Worm (Caenorhabditis elegans) whole organism, L4 larva: ENCODE data around the gene gas-1.

Experiments
- F26F4.8 ChIP-seq: fragments of 200-800 bp; sonication (Bioruptor generic); conservative IDR thresholded peaks from 2 replicates; pipeline ENCODE4 v1.3.6; 2022; ENCODE audit warnings: missing genetic modification characterization, missing compliant biosample characterization
- F44E2.7 ChIP-seq: fragments of 200-800 bp; sonication (Bioruptor generic); IDR thresholded peaks from 2 replicates; pipeline ENCODE4 v2.1.2; 2022; ENCODE audit warnings: missing genetic modification characterization, missing compliant biosample characterization
- T20F7.1 ChIP-seq: fragments of 200-800 bp; sonication (Bioruptor generic); optimal IDR thresholded peaks from 2 replicates; lab custom pipeline; 2018; ENCODE audit warnings: mild to moderate bottlenecking, missing genetic modification characterization, missing compliant biosample characterization
- Y48G9A.11 ChIP-seq: fragments of 200-800 bp; sonication (Bioruptor generic); IDR thresholded peaks from 2 replicates; pipeline ENCODE4 v1.3.6; 2022; ENCODE audit warnings: missing genetic modification reagents, missing genetic modification characterization, missing compliant biosample characterization
- aha-1 ChIP-seq: fragments of 150-350 bp; peaks from one replicate; lab custom pipeline; 2014; ENCODE audit warnings: missing biosample characterization, missing genetic modification characterization
- attf-4 ChIP-seq: sonication (generic microtip); optimal IDR thresholded peaks from 3 replicates; lab custom pipeline; 2017; ENCODE audit warnings: missing biosample characterization, missing genetic modification characterization
- daf-16 ChIP-seq, 3 experiments: sonication (generic microtip); optimal IDR thresholded peaks; 2 replicates each; lab custom pipeline; 2016 to 2017; ENCODE audit warnings: missing genetic modification characterization in 3 of 3, missing genetic modification reagents in 3 of 3, mild to moderate bottlenecking in 2 of 3, missing compliant biosample characterization in 2 of 3, missing biosample characterization in 1 of 3, moderate library complexity in 1 of 3
- daf-8 ChIP-seq: fragments of 200-800 bp; sonication (Bioruptor generic); IDR thresholded peaks from 2 replicates; pipeline ENCODE4 v1.3.6; 2022; ENCODE audit warnings: missing genetic modification characterization, missing compliant biosample characterization
- dmd-6 ChIP-seq: fragments of 200-800 bp; sonication (Bioruptor generic); IDR thresholded peaks from 2 replicates; pipeline ENCODE4 v1.3.6; 2022; ENCODE audit warnings: missing genetic modification reagents, missing genetic modification characterization, missing compliant biosample characterization
- dpl-1 ChIP-seq: fragments of 150-350 bp; optimal IDR thresholded peaks from 2 replicates; lab custom pipeline; 2014; ENCODE audit warnings: missing biosample characterization, missing genetic modification reagents, missing genetic modification characterization
- dve-1 ChIP-seq: sonication (generic microtip); optimal IDR thresholded peaks from 2 replicates; lab custom pipeline; 2017; ENCODE audit warnings: antibody characterized with exemption, mild to moderate bottlenecking, missing genetic modification characterization, missing compliant biosample characterization; ENCODE audit not compliant: insufficient read depth
- hif-1 ChIP-seq, 2 experiments: sonication (generic microtip); optimal IDR thresholded peaks; 2 replicates each; lab custom pipeline; 2016 to 2017; ENCODE audit warnings: missing compliant biosample characterization in 2 of 2, missing genetic modification characterization in 2 of 2, missing genetic modification reagents in 2 of 2, missing genotype in 2 of 2, mild to moderate bottlenecking in 1 of 2
- hlh-11 ChIP-seq: fragments of 200-800 bp; sonication (Bioruptor generic); optimal IDR thresholded peaks from 2 replicates; lab custom pipeline; 2018; ENCODE audit warnings: mild to moderate bottlenecking, missing genetic modification characterization, missing compliant biosample characterization
- hlh-30 ChIP-seq: sonication (generic microtip); optimal IDR thresholded peaks from 2 replicates; lab custom pipeline; 2017; ENCODE audit warnings: antibody characterized with exemption, mild to moderate bottlenecking, missing genetic modification characterization, missing compliant biosample characterization; ENCODE audit not compliant: insufficient read depth
- lin-15B ChIP-seq: fragments of 150-350 bp; sonication (generic microtip); optimal IDR thresholded peaks from 3 replicates; lab custom pipeline; 2014; ENCODE audit warnings: missing biosample characterization, missing genetic modification characterization
- lin-38 ChIP-seq: fragments of 200-800 bp; sonication (Bioruptor generic); IDR thresholded peaks from 2 replicates; pipeline ENCODE4 v1.3.6; 2022; ENCODE audit warnings: missing genetic modification reagents, missing genetic modification characterization, missing compliant biosample characterization
- madf-9 ChIP-seq: fragments of 200-800 bp; sonication (Bioruptor generic); conservative IDR thresholded peaks from 2 replicates; pipeline ENCODE4 v1.3.6; 2022; ENCODE audit warnings: missing genetic modification reagents, missing genetic modification characterization, missing compliant biosample characterization
- mdl-1 ChIP-seq, 2 experiments: fragments of 150-350 bp in 1 of 2; sonication (generic microtip) in 1 of 2; optimal IDR thresholded peaks; 2 replicates each; lab custom pipeline; 2014 to 2017; ENCODE audit warnings: missing biosample characterization in 2 of 2, missing genetic modification characterization in 2 of 2
- mdt-29 ChIP-seq: fragments of 200-800 bp; sonication (Bioruptor generic); IDR thresholded peaks from 2 replicates; pipeline ENCODE4 v1.3.6; 2022; ENCODE audit warnings: missing genetic modification reagents, missing genetic modification characterization, missing compliant biosample characterization
- mes-2 ChIP-seq: sonication (generic microtip); optimal IDR thresholded peaks from 2 replicates; lab custom pipeline; 2016; ENCODE audit warnings: missing genotype, mild to moderate bottlenecking, missing genetic modification characterization, missing compliant biosample characterization; ENCODE audit not compliant: poor library complexity, severe bottlenecking
- mxl-3 ChIP-seq: fragments of 200-800 bp; sonication (Bioruptor generic); optimal IDR thresholded peaks from 2 replicates; lab custom pipeline; 2018; ENCODE audit warnings: mild to moderate bottlenecking, missing genetic modification characterization, missing compliant biosample characterization
- nhr-10 ChIP-seq: fragments of 150-350 bp; optimal IDR thresholded peaks from 2 replicates; lab custom pipeline; 2014; ENCODE audit warnings: missing biosample characterization, missing genetic modification characterization
- nhr-28 ChIP-seq: fragments of 150-350 bp; optimal IDR thresholded peaks from 2 replicates; lab custom pipeline; 2014; ENCODE audit warnings: missing biosample characterization, missing genetic modification characterization
- nhr-42 ChIP-seq: fragments of 200-800 bp; sonication (Bioruptor generic); IDR thresholded peaks from 2 replicates; pipeline ENCODE4 v1.3.6; 2022; ENCODE audit warnings: missing genetic modification characterization, missing compliant biosample characterization
- nhr-48 ChIP-seq: sonication (generic microtip); optimal IDR thresholded peaks from 2 replicates; lab custom pipeline; 2016; ENCODE audit warnings: mild to moderate bottlenecking, missing genetic modification characterization, missing compliant biosample characterization
- php-3 ChIP-seq: fragments of 200-800 bp; sonication (Bioruptor generic); IDR thresholded peaks from 2 replicates; pipeline ENCODE4 v1.3.6; 2022; ENCODE audit warnings: missing genetic modification reagents, missing genetic modification characterization, missing compliant biosample characterization
- pqm-1 ChIP-seq: sonication (generic microtip); optimal IDR thresholded peaks from 2 replicates; lab custom pipeline; 2017; ENCODE audit warnings: missing biosample characterization, missing genetic modification characterization
- rbr-2 ChIP-seq: sonication (generic microtip); optimal IDR thresholded peaks from 2 replicates; lab custom pipeline; 2016; ENCODE audit warnings: missing genotype, missing genetic modification characterization, missing compliant biosample characterization
- saeg-2 ChIP-seq: fragments of 200-800 bp; sonication (Bioruptor generic); IDR thresholded peaks from 2 replicates; pipeline ENCODE4 v1.3.6; 2022; ENCODE audit warnings: missing genetic modification reagents, missing genetic modification characterization, missing compliant biosample characterization
- sdz-12 ChIP-seq: fragments of 200-800 bp; sonication (Bioruptor generic); optimal IDR thresholded peaks from 2 replicates; lab custom pipeline; 2018; ENCODE audit warnings: mild to moderate bottlenecking, missing genetic modification characterization, missing compliant biosample characterization
- set-16 ChIP-seq: fragments of 200-800 bp; sonication (Bioruptor generic); IDR thresholded peaks from 2 replicates; pipeline ENCODE4 v1.3.6; 2022; ENCODE audit warnings: missing genetic modification reagents, missing genetic modification characterization, missing compliant biosample characterization
- tra-1 ChIP-seq: fragments of 200-800 bp; sonication (Bioruptor generic); IDR thresholded peaks from 2 replicates; pipeline ENCODE4 v1.3.6; 2022; ENCODE audit warnings: missing genetic modification reagents, missing genetic modification characterization, missing compliant biosample characterization
- unc-62 ChIP-seq, 3 experiments: fragments of 150-350 bp in 1 of 3; sonication (generic microtip); optimal IDR thresholded peaks in 2 of 3; peaks in 1 of 3; 1 replicate in 1 of 3; 2 replicates in 2 of 3; lab custom pipeline; 2014 to 2017; ENCODE audit warnings: missing biosample characterization in 3 of 3, missing genetic modification characterization in 3 of 3, missing genetic modification reagents in 3 of 3, missing genotype in 1 of 3
- zfp-2 ChIP-seq: sonication (generic microtip); optimal IDR thresholded peaks from 2 replicates; lab custom pipeline; 2016; ENCODE audit warnings: mild to moderate bottlenecking, missing genetic modification characterization, missing compliant biosample characterization
- zfp-3 ChIP-seq: fragments of 200-800 bp; sonication (Bioruptor generic); conservative IDR thresholded peaks from 2 replicates; pipeline ENCODE4 v1.3.6; 2022; ENCODE audit warnings: missing genetic modification reagents, missing genetic modification characterization, missing compliant biosample characterization
- ztf-7 ChIP-seq: fragments of 150-350 bp; optimal IDR thresholded peaks from 2 replicates; lab custom pipeline; 2014; ENCODE audit warnings: missing biosample characterization, missing genetic modification characterization

gas-1 gene

ce11 chrX:15600512-15601117, 10.4 kb upstream of the gas-1 start, which contains the start of gene ent-2 (continued):
- TF ChIP-seq lin-15B (no peak), rbr-2 (tag; lab: Kevin White, UChicago) (peak; percentile 16), hlh-30 (tag; lab: Kevin White, UChicago) (peak; percentile 52), pqm-1 (tag; lab: Kevin White, UChicago) (no peak)

DNA sequence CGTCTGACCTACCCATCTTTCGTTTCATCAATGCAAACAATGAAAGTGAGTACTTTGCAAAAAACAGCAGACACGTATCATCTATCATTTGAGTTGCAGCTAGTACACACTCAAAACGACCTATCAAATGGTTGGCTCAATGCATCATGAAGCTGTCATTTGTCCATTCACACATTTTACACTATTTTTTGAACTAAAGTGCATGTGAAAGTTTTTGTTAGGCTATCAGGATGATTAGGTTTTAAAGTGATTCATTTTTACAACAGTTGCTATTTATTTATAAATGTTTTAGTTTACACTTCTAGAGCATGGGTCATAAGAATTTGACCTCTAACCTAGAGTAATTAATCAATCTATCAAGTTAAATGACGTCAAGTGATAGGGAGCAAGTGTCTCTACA, 9.7 kb upstream of the gas-1 start:
- TF ChIP-seq attf-4 (tag; lab: Kevin White, UChicago): no peak
- no peak for TF ChIP-seq ztf-7 (tag; lab: Kevin White, UChicago)
- TF ChIP-seq dpl-1 (GFP tag; lab: Kevin White, UChicago): no peak
- TF ChIP-seq dmd-6: 0 out of 2 replicates have a peak, but pooled peaks have one; percentile 19
- TF ChIP-seq daf-16 (GFP tag; optimal IDR thresholded peaks at IDR 0.05; lab: Kevin White, UChicago): peak in 1 of 2 experiments; percentile 78
- no peak for TF ChIP-seq daf-16 (tag; optimal IDR thresholded peaks at IDR 0.05; lab: Kevin White, UChicago)
- TF ChIP-seq nhr-42 (GFP tag; lab: Robert Waterston, UW): no peak
- no peak for TF ChIP-seq F26F4.8
- TF ChIP-seq unc-62 (GFP tag; optimal IDR thresholded peaks at IDR 0.05 in 1 of 2; lab: Kevin White, UChicago): peak in 1 of 2 experiments; percentile 70
- no peak for TF ChIP-seq unc-62 (tag; optimal IDR thresholded peaks at IDR 0.05; lab: Kevin White, UChicago)
- no peak for TF ChIP-seq zfp-3 (GFP tag; lab: Robert Waterston, UW)
- no peak for TF ChIP-seq nhr-10 (tag; lab: Kevin White, UChicago)
- TF ChIP-seq dve-1 (tag; lab: Kevin White, UChicago): no peak
- no peak for TF ChIP-seq tra-1 (GFP tag; lab: Robert Waterston, UW)
- no peak for TF ChIP-seq daf-8 (GFP tag; lab: Robert Waterston, UW)
- no peak for TF ChIP-seq zfp-2 (tag; lab: Kevin White, UChicago)
- TF ChIP-seq set-16 (GFP tag; lab: Robert Waterston, UW): no peak
- TF ChIP-seq, all 104 proteins: peak for 3

DNA sequence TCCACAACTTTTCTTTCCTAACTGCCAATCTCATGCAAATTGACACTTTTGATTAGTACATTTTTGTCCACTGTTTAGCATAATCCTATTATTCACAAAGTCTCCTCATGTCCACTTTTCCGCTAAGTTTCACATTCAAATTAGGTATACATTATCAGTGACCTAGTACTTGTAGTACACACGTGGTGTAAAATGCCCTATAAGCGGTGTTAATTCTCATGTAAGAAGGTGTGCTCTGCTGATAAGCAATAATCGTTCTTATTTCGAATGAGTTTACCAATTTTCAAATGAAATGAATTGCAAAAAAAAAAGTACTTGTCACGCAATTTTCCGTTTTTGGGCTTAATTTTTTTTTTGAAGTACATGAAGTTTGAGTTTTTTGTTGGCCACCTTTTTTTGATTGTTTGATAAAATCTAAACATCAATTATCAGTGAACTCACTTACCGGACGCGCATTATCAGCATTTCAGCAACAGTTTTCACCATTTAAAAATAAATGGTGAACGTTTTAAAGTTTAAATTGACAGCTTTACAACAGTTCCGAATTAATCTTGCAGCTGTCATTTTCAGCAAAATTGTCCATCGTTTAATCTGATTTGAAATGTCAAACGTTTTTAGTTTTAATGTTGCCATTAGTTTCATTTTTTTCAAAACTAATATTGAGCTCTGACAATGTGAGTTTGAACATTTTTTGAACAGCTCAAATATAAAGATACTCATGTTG, 8.6 kb upstream of the gas-1 start:
- TF ChIP-seq aha-1 (tag; lab: Kevin White, UChicago): peak; percentile 87
- TF ChIP-seq nhr-48 (tag; lab: Kevin White, UChicago): peak; percentile 27
- peak; percentile 14 for TF ChIP-seq mxl-3 (GFP tag; lab: Kevin White, UChicago)
- peak; percentile 93 for TF ChIP-seq dmd-6
- peak; percentile 42 for TF ChIP-seq dve-1 (tag; lab: Kevin White, UChicago)
- no peak for TF ChIP-seq lin-38 (GFP tag; lab: Robert Waterston, UW)
- no peak for TF ChIP-seq mes-2 (tag; lab: Kevin White, UChicago)
- TF ChIP-seq F44E2.7: no peak
- TF ChIP-seq nhr-28 (tag; lab: Kevin White, UChicago): peak; percentile 80
- peak; percentile 94 for TF ChIP-seq tra-1 (GFP tag; lab: Robert Waterston, UW)
- no peak for TF ChIP-seq sdz-12 (GFP tag; lab: Kevin White, UChicago)
- TF ChIP-seq T20F7.1: peak; percentile 27
- peak in 1 of 2 experiments; percentile 12 for TF ChIP-seq mdl-1 (tag; optimal IDR thresholded peaks at IDR 0.05; lab: Kevin White, UChicago)
- no peak for TF ChIP-seq daf-16 (GFP tag; optimal IDR thresholded peaks at IDR 0.05; lab: Kevin White, UChicago)
- TF ChIP-seq daf-16 (tag; optimal IDR thresholded peaks at IDR 0.05; lab: Kevin White, UChicago): peak; percentile 31
- TF ChIP-seq saeg-2 (GFP tag; lab: Robert Waterston, UW): 0 out of 2 replicates have a peak, but pooled peaks have one; percentile 9
- peak; percentile 74 for TF ChIP-seq pqm-1 (tag; lab: Kevin White, UChicago)
- no peak for TF ChIP-seq mdt-29
- TF ChIP-seq Y48G9A.11: no peak
- TF ChIP-seq hif-1 (tag; optimal IDR thresholded peaks at IDR 0.05; lab: Kevin White, UChicago): no peak
- TF ChIP-seq hlh-11 (tag; lab: Kevin White, UChicago): peak; percentile 42
- peak; percentile 62; the same call in 1 of the 2 replicates for TF ChIP-seq php-3 (GFP tag; lab: Robert Waterston, UW)
- TF ChIP-seq madf-9 (GFP tag; lab: Robert Waterston, UW): no peak
- TF ChIP-seq, all 104 proteins: peak for 14
